Fruit fly (Drosophila melanogaster) whole organism, prepupa: ENCODE data around the gene CG34273.
A peak's percentile ranks its signal among the peaks of the same experiment; 100 is the strongest.

Experiments used
- Blimp-1 ChIP-seq: fragments of 200-800 bp; sonication (Bioruptor generic); optimal IDR thresholded peaks from 3 replicates; lab custom pipeline; 2017; ENCODE audit warnings: missing biosample characterization, missing genetic modification characterization, mild to moderate bottlenecking, moderate library complexity, missing genetic modification reagents
- CG10631 ChIP-seq: fragments of 200-800 bp; sonication (Bioruptor generic); optimal IDR thresholded peaks from 2 replicates; lab custom pipeline; 2016; ENCODE audit warnings: missing biosample characterization, missing genetic modification characterization
- CG10669 ChIP-seq: fragments of 200-800 bp; sonication (Bioruptor generic); optimal IDR thresholded peaks from 3 replicates; lab custom pipeline; 2018; ENCODE audit warnings: missing biosample characterization, mild to moderate bottlenecking, missing genetic modification characterization, moderate library complexity
- CG11294 ChIP-seq: fragments of 200-800 bp; sonication (Bioruptor generic); IDR thresholded peaks from 2 replicates; pipeline ENCODE4 v1.3.6; 2022; ENCODE audit warnings: missing biosample characterization, missing genetic modification characterization
- CG11762 ChIP-seq: fragments of 200-800 bp; sonication (Bioruptor generic); optimal IDR thresholded peaks from 3 replicates; lab custom pipeline; 2016; ENCODE audit warnings: missing biosample characterization, missing genetic modification characterization; ENCODE audit not compliant: insufficient read depth
- CG15336 ChIP-seq: fragments of 200-800 bp; sonication (Bioruptor generic); IDR thresholded peaks from 2 replicates; pipeline ENCODE4 v1.3.6; 2022; ENCODE audit warnings: missing biosample characterization, missing genetic modification characterization
- CG1621 ChIP-seq: fragments of 200-800 bp; sonication (Bioruptor generic); optimal IDR thresholded peaks from 3 replicates; lab custom pipeline; 2018; ENCODE audit warnings: missing biosample characterization, mild to moderate bottlenecking, missing genetic modification characterization
- CG16779 ChIP-seq: fragments of 200-800 bp; sonication (Bioruptor generic); optimal IDR thresholded peaks from 3 replicates; lab custom pipeline; 2017; ENCODE audit warnings: missing biosample characterization, mild to moderate bottlenecking, missing genetic modification characterization
- CG3032 ChIP-seq: fragments of 200-800 bp; optimal IDR thresholded peaks from 2 replicates; lab custom pipeline; 2019; ENCODE audit warnings: missing biosample characterization, mild to moderate bottlenecking, missing genetic modification characterization, moderate library complexity
- CG31627 ChIP-seq: fragments of 200-800 bp; sonication (Bioruptor generic); optimal IDR thresholded peaks from 3 replicates; lab custom pipeline; 2016; ENCODE audit warnings: missing biosample characterization, missing genetic modification characterization
- CG32006 ChIP-seq: fragments of 200-800 bp; sonication (Bioruptor generic); optimal IDR thresholded peaks from 3 replicates; lab custom pipeline; 2017; ENCODE audit warnings: missing biosample characterization, mild to moderate bottlenecking, missing genetic modification characterization
- CG34406 ChIP-seq: fragments of 200-800 bp; sonication (Bioruptor generic); optimal IDR thresholded peaks from 3 replicates; lab custom pipeline; 2016; ENCODE audit warnings: missing biosample characterization, missing genetic modification characterization
- CG4318 ChIP-seq: fragments of 200-800 bp; sonication (Bioruptor generic); optimal IDR thresholded peaks from 3 replicates; lab custom pipeline; 2017; ENCODE audit warnings: missing biosample characterization, mild to moderate bottlenecking, missing genetic modification characterization
- CG6276 ChIP-seq: fragments of 200-800 bp; sonication (Bioruptor generic); optimal IDR thresholded peaks from 2 replicates; lab custom pipeline; 2017; ENCODE audit warnings: missing biosample characterization, mild to moderate bottlenecking, missing genetic modification characterization
- CG7368 ChIP-seq: fragments of 200-800 bp; sonication (Bioruptor generic); optimal IDR thresholded peaks from 3 replicates; lab custom pipeline; 2016; ENCODE audit warnings: missing biosample characterization, missing genetic modification characterization
- CG8119 ChIP-seq: fragments of 200-800 bp; sonication (Bioruptor generic); IDR thresholded peaks from 3 replicates; pipeline ENCODE4 v1.3.6; 2022; ENCODE audit warnings: missing biosample characterization, missing genetic modification characterization
- CG8632 ChIP-seq: fragments of 200-800 bp; sonication (Bioruptor generic); optimal IDR thresholded peaks from 3 replicates; lab custom pipeline; 2016; ENCODE audit warnings: missing biosample characterization, missing genetic modification characterization
- Eip75B ChIP-seq: fragments of 200-800 bp; sonication (Bioruptor generic); optimal IDR thresholded peaks from 3 replicates; lab custom pipeline; 2016; ENCODE audit warnings: missing biosample characterization, missing genetic modification characterization
- Eip78C ChIP-seq: fragments of 200-800 bp; sonication (Bioruptor generic); peaks from one replicate; lab custom pipeline; 2016; ENCODE audit warnings: missing biosample characterization, missing genetic modification characterization
- Eip93F ChIP-seq: fragments of 200-800 bp; sonication (Bioruptor generic); optimal IDR thresholded peaks from 2 replicates; lab custom pipeline; 2016; ENCODE audit warnings: missing biosample characterization, mild to moderate bottlenecking, missing genetic modification characterization
- Ets21C ChIP-seq: fragments of 200-800 bp; sonication (Bioruptor generic); optimal IDR thresholded peaks from 3 replicates; lab custom pipeline; 2016; ENCODE audit warnings: missing biosample characterization, missing genetic modification characterization
- Ets96B ChIP-seq: fragments of 200-800 bp; optimal IDR thresholded peaks from 2 replicates; lab custom pipeline; 2019; ENCODE audit warnings: missing biosample characterization, mild to moderate bottlenecking, missing genetic modification characterization, moderate library complexity
- Gug ChIP-seq: fragments of 200-800 bp; sonication (Bioruptor generic); IDR thresholded peaks from 2 replicates; pipeline ENCODE4 v1.3.6; 2022; ENCODE audit warnings: missing biosample characterization, missing genetic modification characterization
- Hr38 ChIP-seq: sonication (Bioruptor generic); optimal IDR thresholded peaks from 2 replicates; lab custom pipeline; 2016; ENCODE audit warnings: missing biosample characterization, missing genetic modification characterization
- Hr39 ChIP-seq: fragments of 200-800 bp; sonication (Bioruptor generic); optimal IDR thresholded peaks from 2 replicates; lab custom pipeline; 2016; ENCODE audit warnings: missing biosample characterization, missing genetic modification characterization
- Hr4 ChIP-seq: fragments of 200-800 bp; sonication (Bioruptor generic); optimal IDR thresholded peaks from 3 replicates; lab custom pipeline; 2016; ENCODE audit warnings: missing biosample characterization, missing genetic modification characterization
- Lpt ChIP-seq: fragments of 200-800 bp; sonication (Bioruptor generic); optimal IDR thresholded peaks from 3 replicates; lab custom pipeline; 2016; ENCODE audit warnings: missing biosample characterization, missing genetic modification characterization
- Met ChIP-seq: fragments of 200-800 bp; sonication (Bioruptor generic); optimal IDR thresholded peaks from 3 replicates; lab custom pipeline; 2016; ENCODE audit warnings: missing biosample characterization, missing genetic modification characterization
- OdsH ChIP-seq: fragments of 200-800 bp; sonication (Bioruptor generic); optimal IDR thresholded peaks from 3 replicates; lab custom pipeline; 2016; ENCODE audit warnings: missing biosample characterization, missing genetic modification characterization
- Sox102F ChIP-seq: fragments of 200-800 bp; sonication (Bioruptor generic); optimal IDR thresholded peaks from 2 replicates; lab custom pipeline; 2016; ENCODE audit warnings: missing biosample characterization, mild to moderate bottlenecking, missing genetic modification characterization
- Sox14 ChIP-seq: fragments of 200-800 bp; sonication (Bioruptor generic); optimal IDR thresholded peaks from 3 replicates; lab custom pipeline; 2016; ENCODE audit warnings: missing biosample characterization, missing genetic modification characterization
- Sox15 ChIP-seq: fragments of 200-800 bp; sonication (Bioruptor generic); optimal IDR thresholded peaks from 3 replicates; lab custom pipeline; 2016; ENCODE audit warnings: missing biosample characterization, missing genetic modification characterization
- achi ChIP-seq: fragments of 200-800 bp; sonication (Bioruptor generic); optimal IDR thresholded peaks from 3 replicates; lab custom pipeline; 2016; ENCODE audit warnings: missing biosample characterization, missing genetic modification characterization
- acj6 ChIP-seq: fragments of 200-800 bp; sonication (Bioruptor generic); optimal IDR thresholded peaks from 3 replicates; lab custom pipeline; 2016; ENCODE audit warnings: missing biosample characterization, missing genetic modification characterization
- cyc ChIP-seq: fragments of 200-800 bp; sonication (Bioruptor generic); optimal IDR thresholded peaks from 3 replicates; lab custom pipeline; 2016; ENCODE audit warnings: missing biosample characterization, missing genetic modification characterization
- dac ChIP-seq: fragments of 200-800 bp; sonication (Bioruptor generic); optimal IDR thresholded peaks from 2 replicates; lab custom pipeline; 2017; ENCODE audit warnings: missing biosample characterization, mild to moderate bottlenecking, missing genetic modification characterization
- dsx ChIP-seq: fragments of 200-800 bp; optimal IDR thresholded peaks from 3 replicates; lab custom pipeline; 2019; ENCODE audit warnings: missing biosample characterization, mild to moderate bottlenecking, missing genetic modification characterization, moderate library complexity; ENCODE audit not compliant: poor library complexity, severe bottlenecking
- esn ChIP-seq: fragments of 200-800 bp; sonication (Bioruptor generic); optimal IDR thresholded peaks from 2 replicates; lab custom pipeline; 2016; ENCODE audit warnings: missing biosample characterization, mild to moderate bottlenecking, missing genetic modification characterization, moderate library complexity
- fd59A ChIP-seq: fragments of 200-800 bp; sonication (Bioruptor generic); optimal IDR thresholded peaks from 2 replicates; lab custom pipeline; 2017; ENCODE audit warnings: missing biosample characterization, mild to moderate bottlenecking, missing genetic modification characterization, missing genetic modification reagents
- fkh ChIP-seq: fragments of 200-800 bp; sonication (Bioruptor generic); optimal IDR thresholded peaks from 3 replicates; lab custom pipeline; 2017; ENCODE audit warnings: missing biosample characterization, mild to moderate bottlenecking, missing genetic modification characterization, moderate library complexity
- lz ChIP-seq: fragments of 200-800 bp; sonication (Bioruptor generic); optimal IDR thresholded peaks from 3 replicates; lab custom pipeline; 2016; ENCODE audit warnings: missing biosample characterization, missing genetic modification characterization
- pdm3 ChIP-seq: fragments of 200-800 bp; sonication (Bioruptor generic); optimal IDR thresholded peaks from 3 replicates; lab custom pipeline; 2016; ENCODE audit warnings: missing biosample characterization, missing genetic modification characterization
- salr ChIP-seq, 2 experiments: fragments of 200-800 bp; sonication (Bioruptor generic); optimal IDR thresholded peaks; 3 replicates each; lab custom pipeline; 2016 to 2018; ENCODE audit warnings: missing biosample characterization in 2 of 2, missing genetic modification characterization in 2 of 2, mild to moderate bottlenecking in 1 of 2
- ss ChIP-seq, 2 experiments: fragments of 200-800 bp; sonication (Bioruptor generic); optimal IDR thresholded peaks; 2 replicates in 1 of 2; 3 replicates in 1 of 2; lab custom pipeline; 2017 to 2018; ENCODE audit warnings: mild to moderate bottlenecking in 2 of 2, missing biosample characterization in 2 of 2, missing genetic modification characterization in 2 of 2, moderate library complexity in 1 of 2
- svp ChIP-seq: fragments of 200-800 bp; sonication (Bioruptor generic); peaks from one replicate; lab custom pipeline; 2016; ENCODE audit warnings: missing biosample characterization, missing genetic modification characterization
- topi ChIP-seq: fragments of 200-800 bp; sonication (Bioruptor generic); optimal IDR thresholded peaks from 3 replicates; lab custom pipeline; 2016; ENCODE audit warnings: missing biosample characterization, missing genetic modification characterization
- vri ChIP-seq: fragments of 200-800 bp; sonication (Bioruptor generic); optimal IDR thresholded peaks from 3 replicates; lab custom pipeline; 2016; ENCODE audit warnings: missing biosample characterization, mild to moderate bottlenecking, missing genetic modification characterization

The CG34273 gene

DNA sequence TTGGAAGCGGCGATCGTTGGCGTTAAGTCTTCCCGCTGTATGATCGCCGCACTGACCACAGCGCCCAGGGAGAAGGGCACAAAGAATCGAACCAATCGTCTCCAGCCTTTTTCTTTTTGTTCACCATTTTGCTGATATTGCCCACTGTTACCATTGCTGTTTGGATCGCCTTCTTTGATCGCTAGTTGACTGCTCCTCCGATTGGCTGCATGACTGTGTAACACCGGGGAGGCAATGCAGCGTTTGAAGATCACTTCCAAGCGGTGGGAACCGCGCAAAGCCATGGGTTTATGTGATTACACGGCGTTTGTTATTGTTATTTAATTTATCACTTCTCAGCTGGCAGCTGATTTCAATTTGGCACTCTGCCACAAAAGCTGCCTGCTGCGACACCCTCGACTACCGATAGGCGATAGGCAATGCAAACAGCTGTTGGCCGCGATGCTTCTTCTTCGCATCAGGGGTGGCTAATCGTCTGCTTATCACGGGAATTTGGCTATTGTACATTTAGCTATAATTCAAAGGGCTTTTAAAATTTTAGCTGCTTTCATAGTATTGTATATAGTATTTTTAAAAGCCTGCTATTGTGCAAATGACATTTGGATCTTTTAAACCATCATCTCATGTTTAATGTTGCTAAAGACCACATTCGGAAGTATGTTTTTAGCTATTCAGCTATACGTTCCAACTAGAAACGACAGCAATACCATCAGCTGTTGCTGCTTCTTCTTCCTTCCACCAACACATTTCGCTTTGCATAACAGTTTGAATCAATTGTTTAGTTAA is 5.5 kb upstream of the CG34273 start, which contains the start of the genes HtrA2 and mRpL11:
TSS of gene HtrA2 (minus strand) at position 590 of the 786 bp plus-strand sequence.
TSS of gene mRpL11 (plus strand) at position 716 of the 786 bp plus-strand sequence.
- no peak for TF ChIP-seq CG15336
- TF ChIP-seq Eip78C (GFP tag; lab: Kevin White, UChicago) = peak; percentile 76
- TF ChIP-seq lz (GFP tag; lab: Kevin White, UChicago) = peak; percentile 59
- TF ChIP-seq CG3032 (tag; lab: Kevin White, UChicago) = peak; percentile 62
- peak; percentile 2 for TF ChIP-seq CG11762 (GFP tag; lab: Kevin White, UChicago)
- peak; percentile 18 for TF ChIP-seq fd59A (GFP tag; lab: Kevin White, UChicago)
- TF ChIP-seq Hr39 (GFP tag; lab: Kevin White, UChicago) = peak; percentile 65
- no peak for TF ChIP-seq CG1621 (tag; lab: Kevin White, UChicago)
- TF ChIP-seq svp (GFP tag; lab: Kevin White, UChicago) = no peak
- peak; percentile 29 for TF ChIP-seq Sox15 (GFP tag; lab: Kevin White, UChicago)
- peak; percentile 16 for TF ChIP-seq achi
- no peak for TF ChIP-seq CG34406
- peak; percentile 60 for TF ChIP-seq esn
- no peak for TF ChIP-seq CG8119 (GFP tag; lab: Robert Waterston, UW)
- peak; percentile 44 for TF ChIP-seq cyc (GFP tag; lab: Kevin White, UChicago)
- no peak for TF ChIP-seq Eip93F
- TF ChIP-seq Blimp-1 (GFP tag; lab: Kevin White, UChicago) = no peak
- TF ChIP-seq Ets96B = no peak
- peak; percentile 62 for TF ChIP-seq Met (GFP tag; lab: Kevin White, UChicago)
- TF ChIP-seq Sox14 (GFP tag; lab: Kevin White, UChicago) = peak; percentile 70
- TF ChIP-seq CG7368 (GFP tag; lab: Kevin White, UChicago) = no peak
- peak; percentile 60 for TF ChIP-seq pdm3 (GFP tag; lab: Kevin White, UChicago)
- TF ChIP-seq topi (GFP tag; lab: Kevin White, UChicago) = peak; percentile 51
- TF ChIP-seq CG10669 (GFP tag; lab: Kevin White, UChicago) = no peak
- peak; percentile 35 for TF ChIP-seq Ets21C (GFP tag; lab: Kevin White, UChicago)
- TF ChIP-seq CG4318 (GFP tag; lab: Kevin White, UChicago) = no peak
- no peak for TF ChIP-seq CG11294 (GFP tag; lab: Robert Waterston, UW)
- TF ChIP-seq CG10631 = peak; percentile 23
- no peak for TF ChIP-seq Sox102F (GFP tag; lab: Kevin White, UChicago)
- TF ChIP-seq Lpt = peak; percentile 45
- peak; percentile 60 for TF ChIP-seq Eip75B
- no peak for TF ChIP-seq dsx
- no peak for TF ChIP-seq CG6276 (GFP tag; lab: Kevin White, UChicago)
- TF ChIP-seq vri = peak; percentile 71
- peak; percentile 37 for TF ChIP-seq OdsH (GFP tag; lab: Kevin White, UChicago)
- TF ChIP-seq ss (GFP tag; optimal IDR thresholded peaks at IDR 0.05; lab: Kevin White, UChicago) = no peak
- TF ChIP-seq CG16779 = no peak
- TF ChIP-seq CG31627 = peak; percentile 54
- TF ChIP-seq acj6 (GFP tag; lab: Kevin White, UChicago) = peak; percentile 51
- TF ChIP-seq CG32006 (GFP tag; lab: Kevin White, UChicago) = peak; percentile 58
- TF ChIP-seq dac (GFP tag; lab: Kevin White, UChicago) = no peak
- TF ChIP-seq Hr38 = no peak
- peak in 1 of 2 experiments; percentile 23 for TF ChIP-seq salr (GFP tag; optimal IDR thresholded peaks at IDR 0.05; lab: Kevin White, UChicago)
- peak; percentile 87 for TF ChIP-seq fkh (GFP tag; lab: Kevin White, UChicago)
- TF ChIP-seq Hr4 (GFP tag; lab: Kevin White, UChicago) = peak; percentile 70
- TF ChIP-seq Gug (GFP tag; lab: Robert Waterston, UW) = no peak
- TF ChIP-seq CG8632 (GFP tag; lab: Kevin White, UChicago) = no peak
